Fruit fly (Drosophila melanogaster): ENCODE data around the gene CaBP1.

DNA sequence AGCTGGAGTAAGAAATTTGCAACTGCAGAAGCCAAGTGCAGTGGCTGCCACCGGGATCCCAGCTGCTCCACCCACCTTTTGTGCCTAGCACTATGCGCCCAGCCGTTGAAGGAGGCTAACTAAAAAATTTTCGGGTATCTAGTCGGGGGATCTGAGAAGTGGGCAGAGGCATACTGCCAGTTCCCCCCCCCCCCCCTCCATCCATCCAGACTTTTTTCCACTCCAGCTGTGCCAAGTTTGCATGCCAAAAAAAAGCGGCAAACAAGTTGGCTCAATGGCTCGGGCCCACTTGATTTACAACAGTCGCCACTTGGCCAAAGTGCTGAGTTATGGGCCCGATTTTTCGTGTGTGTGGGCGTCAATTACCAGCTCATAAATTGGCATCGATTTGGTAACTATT lies 41.0 kb upstream of the CaBP1 start:
- TF ChIP-seq toe (GFP tag; optimal IDR thresholded peaks at IDR 0.05) (no peak), Crg-1 (GFP tag; optimal IDR thresholded peaks at IDR 0.05) (no peak)
